Worm (Caenorhabditis elegans): ENCODE data around the gene Y17G7B.20.

Gene Y17G7B.20

DNA sequence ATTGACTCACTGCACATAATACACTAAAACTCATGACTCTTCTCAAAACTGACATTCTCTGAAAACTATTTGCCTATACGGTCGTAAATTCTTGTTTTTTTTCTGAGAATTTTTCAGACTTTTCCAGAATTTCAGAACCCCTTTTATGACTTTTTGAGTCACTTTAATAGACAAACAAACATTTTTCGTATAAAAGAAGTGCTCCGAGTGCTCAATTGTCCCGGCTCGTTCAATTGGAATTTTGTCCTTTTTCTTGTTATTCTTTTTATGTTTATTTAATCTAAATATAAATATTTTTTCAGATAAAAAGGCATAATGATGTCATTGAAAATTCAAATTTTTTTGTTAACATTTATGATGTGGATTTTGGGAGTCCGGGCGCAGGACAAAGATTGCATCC, 19.3 kb upstream of the Y17G7B.20 start, which contains the start of gene Y17G7B.23:
Y17G7B.23 (plus strand) TSS at position 301 of the 400 bp plus-strand sequence.
- TF ChIP-seq zip-4 (GFP tag; optimal IDR thresholded peaks at IDR 0.05) (no peak), pqm-1 (tag; optimal IDR thresholded peaks at IDR 0.05) (no peak), rnt-1 (tag; optimal IDR thresholded peaks at IDR 0.05) (no peak), nhr-20 (tag; optimal IDR thresholded peaks at IDR 0.05) (no peak), snpc-4 (tag; optimal IDR thresholded peaks at IDR 0.05) (no peak), mep-1 (tag; optimal IDR thresholded peaks at IDR 0.05) (no peak), sup-37 (GFP tag; optimal IDR thresholded peaks at IDR 0.05) (no peak), nhr-71 (tag; optimal IDR thresholded peaks at IDR 0.05) (no peak), hlh-17 (GFP tag; optimal IDR thresholded peaks at IDR 0.05; ENCODE audit: borderline replicate concordance) (no peak), elt-2 (tag; optimal IDR thresholded peaks at IDR 0.05) (no peak), fkh-8 (tag; optimal IDR thresholded peaks at IDR 0.05) (no peak), lin-15B (tag; optimal IDR thresholded peaks at IDR 0.05) (no peak), nhr-85 (tag) (no peak), nhr-19 (GFP tag; conservative IDR thresholded peaks at IDR 0.05) (no peak), nhr-47 (tag; optimal IDR thresholded peaks at IDR 0.05) (no peak), nhr-12 (tag; optimal IDR thresholded peaks at IDR 0.05) (no peak), ets-5 (GFP tag; IDR thresholded peaks at IDR 0.05) (no peak), tbx-2 (tag; optimal IDR thresholded peaks at IDR 0.05) (no peak), unc-130 (tag; optimal IDR thresholded peaks at IDR 0.05) (no peak)

DNA sequence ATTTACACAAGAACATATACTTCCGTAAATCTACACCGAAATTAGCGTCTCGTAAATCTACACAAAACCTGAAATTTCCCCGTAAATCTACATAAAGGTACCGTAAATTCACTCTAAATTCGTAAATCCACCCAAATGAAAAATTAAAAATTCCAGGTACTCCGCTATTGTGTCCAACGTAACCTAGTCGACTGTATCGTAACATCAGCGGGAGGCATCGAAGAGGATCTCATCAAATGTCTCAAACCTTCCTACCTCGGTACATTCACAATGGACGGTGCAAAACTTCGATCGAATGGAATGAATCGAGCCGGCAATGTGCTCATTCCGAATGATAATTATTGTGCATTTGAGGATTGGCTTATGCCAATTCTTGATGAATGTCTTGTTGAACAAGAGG, 15.3 kb upstream of the Y17G7B.20 start:
- TF ChIP-seq lin-35 (GFP tag; optimal IDR thresholded peaks at IDR 0.05) (no peak), blmp-1 (tag; optimal IDR thresholded peaks at IDR 0.05) (no peak)

DNA sequence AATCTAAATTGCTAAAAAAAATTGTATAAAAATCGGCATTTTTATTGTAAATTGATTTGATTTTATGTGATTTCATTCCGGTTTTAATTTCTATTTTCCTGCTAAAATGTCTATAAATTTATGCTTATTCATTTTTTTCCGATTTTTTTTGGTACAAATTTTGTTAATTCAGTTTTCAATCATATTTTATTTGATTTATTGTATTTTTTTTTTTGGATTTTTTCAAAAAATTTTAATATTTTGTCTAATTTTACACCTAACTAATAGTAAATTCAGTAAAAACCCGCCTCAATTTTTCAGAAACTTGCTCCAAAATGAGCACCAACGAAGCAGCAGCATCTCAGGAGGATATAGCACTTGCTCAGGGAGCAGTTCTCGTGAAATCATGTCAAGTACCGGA, 13.1 kb upstream of the Y17G7B.20 start, which contains the start of gene dhps-1:
dhps-1 (plus strand) TSS at position 301 of the 400 bp plus-strand sequence.
- TF ChIP-seq efl-1 (optimal IDR thresholded peaks at IDR 0.05) (no peak), efl-1 (GFP tag; optimal IDR thresholded peaks at IDR 0.05 in 1 of 2) (peak in 1 of 2 experiments; percentile 26), mef-2 (tag; optimal IDR thresholded peaks at IDR 0.05) (no peak)

DNA sequence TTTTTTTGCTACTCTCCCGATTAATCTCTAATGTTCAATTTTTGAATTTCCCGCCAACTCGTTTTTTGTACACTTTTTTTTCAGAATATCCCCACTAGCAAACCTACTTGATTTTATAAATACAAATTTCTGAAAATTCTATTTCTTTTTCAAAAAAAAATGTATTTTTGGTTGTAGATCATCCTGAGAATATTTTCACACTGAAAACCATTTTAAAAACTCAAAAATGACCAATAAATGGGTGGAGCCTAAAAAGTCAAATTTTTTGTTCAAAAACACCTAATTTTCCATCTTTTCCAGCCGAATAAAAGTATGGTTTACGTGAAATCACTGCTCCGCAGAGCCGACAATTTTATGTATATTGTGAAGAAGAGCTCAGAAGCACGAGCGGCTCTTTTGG, 9.1 kb upstream of the Y17G7B.20 start, which contains the start of gene Y17G7B.3:
Y17G7B.3 (plus strand) TSS at position 301 of the 400 bp plus-strand sequence.
- TF ChIP-seq mdl-1 (tag; optimal IDR thresholded peaks at IDR 0.05) = no peak
- TF ChIP-seq ets-5 (GFP tag; IDR thresholded peaks at IDR 0.05) = no peak
- no peak for TF ChIP-seq nhr-11 (tag; optimal IDR thresholded peaks at IDR 0.05)
- no peak for TF ChIP-seq hpl-2 (GFP tag; optimal IDR thresholded peaks at IDR 0.05)
- no peak for TF ChIP-seq nhr-237 (tag; optimal IDR thresholded peaks at IDR 0.05)
- TF ChIP-seq nhr-90 (tag; optimal IDR thresholded peaks at IDR 0.05; ENCODE audit: poor library complexity) = no peak
- no peak for TF ChIP-seq pqm-1 (tag; optimal IDR thresholded peaks at IDR 0.05)
- TF ChIP-seq Y116A8C.19 (tag; optimal IDR thresholded peaks at IDR 0.05; ENCODE audit: borderline replicate concordance) = no peak
- TF ChIP-seq efl-3 (GFP tag; optimal IDR thresholded peaks at IDR 0.05) = no peak
- no peak for TF ChIP-seq fkh-8 (tag; optimal IDR thresholded peaks at IDR 0.05)
- TF ChIP-seq elt-3 (tag; optimal IDR thresholded peaks at IDR 0.05) = no peak
- no peak for TF ChIP-seq unc-62 (GFP tag; optimal IDR thresholded peaks at IDR 0.05)

DNA sequence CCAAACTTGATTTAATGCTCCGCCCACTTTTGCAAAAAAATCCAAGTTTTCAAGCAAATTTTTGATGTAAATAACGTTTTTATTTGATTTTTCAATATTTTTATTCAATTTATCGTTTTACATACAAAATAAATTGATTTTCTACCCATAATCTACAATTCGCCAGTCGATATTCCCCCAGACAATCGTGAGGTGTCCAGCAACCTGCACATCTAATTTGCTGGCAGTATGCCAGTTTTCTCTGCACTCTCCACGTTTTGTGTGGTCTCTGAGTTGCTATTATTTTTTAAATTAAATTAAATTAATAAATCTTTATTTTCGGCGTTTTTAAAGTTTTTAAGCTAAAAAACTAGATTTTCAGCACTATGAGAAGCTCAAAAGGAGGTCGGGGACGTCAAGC, 466 bp upstream of the Y17G7B.20 start:
- TF ChIP-seq ztf-4 (tag; optimal IDR thresholded peaks at IDR 0.05) (peak; percentile 78), mdl-1 (tag; optimal IDR thresholded peaks at IDR 0.05) (peak in 1 of 2 experiments; percentile 80), ztf-11 (tag; optimal IDR thresholded peaks at IDR 0.05) (peak in 1 of 2 experiments; percentile 87), ceh-88 (GFP tag; IDR thresholded peaks at IDR 0.05) (peak; percentile 89), elt-3 (tag; optimal IDR thresholded peaks at IDR 0.05) (peak in 4 of 6 experiments; percentile 27 to 82 (median 53)), nhr-237 (tag; optimal IDR thresholded peaks at IDR 0.05) (peak; percentile 57), dpl-1 (GFP tag; optimal IDR thresholded peaks at IDR 0.05) (peak; percentile 68 to 79 (median 79)), nhr-71 (tag; optimal IDR thresholded peaks at IDR 0.05) (peak; percentile 94), fkh-4 (tag; optimal IDR thresholded peaks at IDR 0.05; ENCODE audit: borderline replicate concordance) (peak; percentile 53), ceh-63 (GFP tag; optimal IDR thresholded peaks at IDR 0.05) (no peak), lir-3 (tag; optimal IDR thresholded peaks at IDR 0.05; ENCODE audit: poor library complexity) (no peak), nhr-20 (tag; optimal IDR thresholded peaks at IDR 0.05) (peak; percentile 92), unc-130 (tag; optimal IDR thresholded peaks at IDR 0.05) (peak; percentile 95), ceh-90 (tag; optimal IDR thresholded peaks at IDR 0.05) (peak; percentile 40), F16B12.6 (tag; optimal IDR thresholded peaks at IDR 0.05) (peak; percentile 34), aly-2 (tag; optimal IDR thresholded peaks at IDR 0.05) (no peak), Y116A8C.19 (tag; optimal IDR thresholded peaks at IDR 0.05; ENCODE audit: borderline replicate concordance) (no peak), lin-13 (GFP tag; optimal IDR thresholded peaks at IDR 0.05) (peak; percentile 86), rnt-1 (tag; optimal IDR thresholded peaks at IDR 0.05) (no peak), fkh-10 (GFP tag; optimal IDR thresholded peaks at IDR 0.05) (peak; percentile 80)

All from whole organism, L1 larva.